Worm (Caenorhabditis elegans): ENCODE results near the gene pin-2.

DNA sequence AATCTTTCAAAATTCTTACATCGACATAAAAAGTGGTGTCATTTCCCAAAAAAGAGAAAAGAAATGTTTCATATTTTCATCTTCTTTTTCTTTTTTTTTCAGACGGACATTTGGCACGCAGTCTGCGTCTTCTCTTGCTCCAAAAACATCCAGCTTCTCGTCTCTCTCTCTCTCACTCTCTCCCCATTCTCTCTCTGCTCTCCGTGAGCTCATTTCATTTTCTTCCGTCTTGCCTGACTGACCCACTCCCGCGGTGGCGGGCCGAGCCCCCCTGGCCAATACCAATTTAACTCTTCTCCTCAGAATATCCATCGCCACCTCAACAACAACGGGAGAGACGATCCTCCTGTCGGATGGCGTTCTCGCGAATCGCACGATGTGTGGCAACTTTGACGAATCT lies 51.9 kb downstream of the pin-2 start, which contains the start of gene txt-19:
- no peak for TF ChIP-seq W03F9.2 (tag; optimal IDR thresholded peaks at IDR 0.05)
- no peak for TF ChIP-seq dao-5 (tag; optimal IDR thresholded peaks at IDR 0.05)
- TF ChIP-seq him-1 (tag; optimal IDR thresholded peaks at IDR 0.05) = no peak

Measured in whole organism, L4/young adult.